Fruit fly (Drosophila melanogaster) whole organism, embryonic: Measurements from ENCODE around the gene SmydA-9.

Source experiments
- Atf3 ChIP-seq: fragments of 200-800 bp; sonication (Bioruptor generic); optimal IDR thresholded peaks from 3 replicates; lab custom pipeline; 2016; ENCODE audit warnings: missing biosample characterization, missing genetic modification characterization
- Atf6 ChIP-seq: fragments of 200-800 bp; sonication (Bioruptor generic); IDR thresholded peaks from 2 replicates; pipeline ENCODE4 v1.3.6; 2022; ENCODE audit warnings: missing biosample characterization, missing genetic modification characterization
- CG10366 ChIP-seq: fragments of 200-800 bp; sonication (Bioruptor generic); IDR thresholded peaks from 2 replicates; pipeline ENCODE4 v1.3.6; 2022; ENCODE audit warnings: missing biosample characterization, missing genetic modification characterization
- CG10565 ChIP-seq: fragments of 200-800 bp; sonication (Bioruptor generic); optimal IDR thresholded peaks from 3 replicates; lab custom pipeline; 2016; ENCODE audit warnings: missing biosample characterization, mild to moderate bottlenecking, missing genetic modification characterization
- CG10959 ChIP-seq: fragments of 200-800 bp; sonication (Bioruptor generic); IDR thresholded peaks from 2 replicates; pipeline ENCODE4 v1.3.6; 2022; ENCODE audit warnings: missing biosample characterization, missing genetic modification characterization
- CG11093 ChIP-seq: fragments of 200-800 bp; sonication (Bioruptor generic); IDR thresholded peaks from 3 replicates; pipeline ENCODE4 v1.3.6; 2022; ENCODE audit warnings: missing biosample characterization, missing genetic modification characterization
- CG12071 ChIP-seq: fragments of 200-800 bp; sonication (Bioruptor generic); optimal IDR thresholded peaks from 3 replicates; lab custom pipeline; 2018; ENCODE audit warnings: missing biosample characterization, mild to moderate bottlenecking, missing genetic modification characterization
- CG1233 ChIP-seq: fragments of 200-800 bp; sonication (Bioruptor generic); optimal IDR thresholded peaks from 4 replicates; lab custom pipeline; 2018; ENCODE audit warnings: missing biosample characterization, mild to moderate bottlenecking, missing genetic modification characterization
- CG12391 ChIP-seq: fragments of 200-800 bp; sonication (Bioruptor generic); optimal IDR thresholded peaks from 3 replicates; lab custom pipeline; 2018; ENCODE audit warnings: missing biosample characterization, mild to moderate bottlenecking, missing genetic modification characterization, moderate library complexity
- CG13296 ChIP-seq: fragments of 200-800 bp; sonication (Bioruptor generic); optimal IDR thresholded peaks from 3 replicates; lab custom pipeline; 2018; ENCODE audit warnings: missing biosample characterization, mild to moderate bottlenecking, missing genetic modification characterization
- CG13424 ChIP-seq: fragments of 200-800 bp; sonication (Bioruptor generic); optimal IDR thresholded peaks from 2 replicates; lab custom pipeline; 2019; ENCODE audit warnings: missing biosample characterization, mild to moderate bottlenecking, missing genetic modification characterization, moderate library complexity
- CG13624 ChIP-seq: fragments of 200-800 bp; sonication (Bioruptor generic); optimal IDR thresholded peaks from 2 replicates; lab custom pipeline; 2016; ENCODE audit warnings: missing biosample characterization, missing genetic modification characterization
- CG13894 ChIP-seq: fragments of 200-800 bp; sonication (Bioruptor generic); optimal IDR thresholded peaks from 3 replicates; lab custom pipeline; 2018; ENCODE audit warnings: missing biosample characterization, mild to moderate bottlenecking, missing genetic modification characterization, moderate library complexity
- CG14014 ChIP-seq: fragments of 200-800 bp; sonication (Bioruptor generic); IDR thresholded peaks from 2 replicates; pipeline ENCODE4 v1.3.6; 2022; ENCODE audit warnings: missing biosample characterization, missing genetic modification characterization
- CG1529 ChIP-seq: fragments of 200-800 bp; sonication (Bioruptor generic); optimal IDR thresholded peaks from 3 replicates; lab custom pipeline; 2018; ENCODE audit warnings: missing biosample characterization, missing genetic modification characterization
- CG15514 ChIP-seq: fragments of 200-800 bp; sonication (Bioruptor generic); optimal IDR thresholded peaks from 3 replicates; lab custom pipeline; 2017; ENCODE audit warnings: missing biosample characterization, missing genetic modification characterization, mild to moderate bottlenecking, moderate library complexity, missing genetic modification reagents
- CG2120 ChIP-seq: fragments of 200-800 bp; sonication (Bioruptor generic); optimal IDR thresholded peaks from 3 replicates; lab custom pipeline; 2016; ENCODE audit warnings: missing biosample characterization, missing genetic modification characterization
- CG2889 ChIP-seq: fragments of 200-800 bp; sonication (Bioruptor generic); IDR thresholded peaks from 3 replicates; pipeline ENCODE4 v1.3.6; 2022; ENCODE audit warnings: missing biosample characterization, missing genetic modification characterization
- CG31441 ChIP-seq: fragments of 200-800 bp; sonication (Bioruptor generic); IDR thresholded peaks from 2 replicates; pipeline ENCODE4 v1.3.6; 2022; ENCODE audit warnings: missing biosample characterization, missing genetic modification characterization
- CG3163 ChIP-seq: fragments of 200-800 bp; sonication (Bioruptor generic); optimal IDR thresholded peaks from 3 replicates; lab custom pipeline; 2016; ENCODE audit warnings: missing biosample characterization, missing genetic modification characterization
- CG32767 ChIP-seq: fragments of 200-800 bp; sonication (Bioruptor generic); IDR thresholded peaks from 2 replicates; pipeline ENCODE4 v1.3.6; 2022; ENCODE audit warnings: missing biosample characterization, missing genetic modification characterization
- CG33557 ChIP-seq: fragments of 200-800 bp; sonication (Bioruptor generic); optimal IDR thresholded peaks from 2 replicates; lab custom pipeline; 2019; ENCODE audit warnings: missing biosample characterization, mild to moderate bottlenecking, missing genetic modification characterization, moderate library complexity
- CG34422 ChIP-seq: fragments of 200-800 bp; sonication (Bioruptor generic); IDR thresholded peaks from 3 replicates; pipeline ENCODE4 v1.3.6; 2022; ENCODE audit warnings: missing biosample characterization, missing genetic modification characterization
- CG3726 ChIP-seq: fragments of 200-800 bp; sonication (Bioruptor generic); IDR thresholded peaks from 3 replicates; pipeline ENCODE4, ENCODE4 v1.3.6; 2022; ENCODE audit warnings: missing biosample characterization, missing genetic modification characterization
- CG6254 ChIP-seq: fragments of 200-800 bp; sonication (Bioruptor generic); optimal IDR thresholded peaks from 3 replicates; lab custom pipeline; 2017; ENCODE audit warnings: mild to moderate bottlenecking, missing biosample characterization, missing genetic modification reagents, missing genetic modification characterization
- CG6683 ChIP-seq: fragments of 200-800 bp; sonication (Bioruptor generic); optimal IDR thresholded peaks from 2 replicates; lab custom pipeline; 2017; ENCODE audit warnings: missing biosample characterization, mild to moderate bottlenecking, missing genetic modification characterization, missing genetic modification reagents
- CG6765 ChIP-seq: fragments of 200-800 bp; sonication (Bioruptor generic); optimal IDR thresholded peaks from 3 replicates; lab custom pipeline; 2017; ENCODE audit warnings: missing biosample characterization, mild to moderate bottlenecking, missing genetic modification characterization
- CG8388 ChIP-seq: fragments of 200-800 bp; sonication (Bioruptor generic); optimal IDR thresholded peaks from 2 replicates; lab custom pipeline; 2019; ENCODE audit warnings: missing biosample characterization, mild to moderate bottlenecking, missing genetic modification characterization, moderate library complexity
- CTCF ChIP-seq: fragments of 200-800 bp; sonication (Bioruptor generic); optimal IDR thresholded peaks from 2 replicates; lab custom pipeline; 2017; ENCODE audit warnings: missing biosample characterization, mild to moderate bottlenecking, missing genetic modification characterization, moderate library complexity
- Dfd ChIP-seq, 2 experiments: fragments of >200 bp; optimal IDR thresholded peaks; 2 replicates each; lab custom pipeline; 2017; ENCODE audit warnings: missing biosample characterization in 2 of 2, missing genetic modification characterization in 2 of 2
- Doc2 ChIP-seq: fragments of 200-800 bp; sonication (Bioruptor generic); IDR thresholded peaks from 2 replicates; pipeline ENCODE4 v1.3.6; 2022; ENCODE audit warnings: missing biosample characterization, missing genetic modification characterization
- H15 ChIP-seq: fragments of 200-800 bp; sonication (Bioruptor generic); IDR thresholded peaks from 3 replicates; pipeline ENCODE4 v1.3.6; 2022; ENCODE audit warnings: missing biosample characterization, missing genetic modification characterization
- Hr39 ChIP-seq: fragments of >200 bp; optimal IDR thresholded peaks from 2 replicates; lab custom pipeline; 2017
- Hr51 ChIP-seq, 2 experiments: fragments of 200-800 bp; sonication (Bioruptor generic); optimal IDR thresholded peaks; 2 replicates in 1 of 2; 3 replicates in 1 of 2; lab custom pipeline; 2016 to 2018; ENCODE audit warnings: missing biosample characterization in 2 of 2, missing genetic modification characterization in 2 of 2, mild to moderate bottlenecking in 1 of 2, moderate library complexity in 1 of 2
- Kr ChIP-seq: fragments of 200-800 bp; sonication (Bioruptor generic); optimal IDR thresholded peaks from 2 replicates; lab custom pipeline; 2017; ENCODE audit warnings: missing biosample characterization, mild to moderate bottlenecking, missing genetic modification characterization
- MESR4 ChIP-seq: fragments of 200-800 bp; sonication (Bioruptor generic); optimal IDR thresholded peaks from 2 replicates; lab custom pipeline; 2018; ENCODE audit warnings: missing biosample characterization, mild to moderate bottlenecking, missing genetic modification characterization, moderate library complexity
- Ravus ChIP-seq: fragments of 200-800 bp; sonication (Bioruptor generic); IDR thresholded peaks from 2 replicates; pipeline ENCODE4 v1.3.6; 2022; ENCODE audit warnings: missing biosample characterization, missing genetic modification characterization
- YL-1 ChIP-seq: fragments of 200-800 bp; sonication (Bioruptor generic); optimal IDR thresholded peaks from 3 replicates; lab custom pipeline; 2017; ENCODE audit warnings: missing biosample characterization, mild to moderate bottlenecking, missing genetic modification characterization
- al ChIP-seq: fragments of 200-800 bp; sonication (Bioruptor generic); IDR thresholded peaks from 2 replicates; pipeline ENCODE4 v1.3.6; 2022; ENCODE audit warnings: missing biosample characterization, missing genetic modification characterization
- bigmax ChIP-seq: fragments of 200-800 bp; sonication (Bioruptor generic); optimal IDR thresholded peaks from 2 replicates; lab custom pipeline; 2018; ENCODE audit warnings: missing biosample characterization, mild to moderate bottlenecking, missing genetic modification characterization
- cad ChIP-seq: fragments of >200 bp; optimal IDR thresholded peaks from 2 replicates; lab custom pipeline; 2017; ENCODE audit warnings: missing biosample characterization, missing genetic modification characterization
- en ChIP-seq: fragments of 200-800 bp; sonication (Bioruptor generic); optimal IDR thresholded peaks from 2 replicates; lab custom pipeline; 2016; ENCODE audit warnings: missing biosample characterization, missing genetic modification characterization
- gcm ChIP-seq: fragments of 200-800 bp; sonication (Bioruptor generic); optimal IDR thresholded peaks from 2 replicates; lab custom pipeline; 2019; ENCODE audit warnings: missing biosample characterization, mild to moderate bottlenecking, missing genetic modification characterization, moderate library complexity
- gem ChIP-seq: fragments of 200-800 bp; sonication (Bioruptor generic); optimal IDR thresholded peaks from 2 replicates; lab custom pipeline; 2019; ENCODE audit warnings: missing biosample characterization, mild to moderate bottlenecking, missing genetic modification characterization, moderate library complexity
- gt ChIP-seq: fragments of 200-800 bp; sonication (Bioruptor generic); IDR thresholded peaks from 2 replicates; pipeline ENCODE4 v1.3.6; 2022; ENCODE audit warnings: missing biosample characterization, missing genetic modification characterization
- ham ChIP-seq: fragments of 200-800 bp; sonication (Bioruptor generic); IDR thresholded peaks from 2 replicates; pipeline ENCODE4 v1.3.6; 2022; ENCODE audit warnings: missing biosample characterization, missing genetic modification characterization
- ranshi ChIP-seq: fragments of 200-800 bp; sonication (Bioruptor generic); IDR thresholded peaks from 2 replicates; pipeline ENCODE4 v1.3.6; 2022; ENCODE audit warnings: missing biosample characterization, missing genetic modification characterization
- seq ChIP-seq: fragments of 200-800 bp; sonication (Bioruptor generic); IDR thresholded peaks from 2 replicates; pipeline ENCODE4 v1.3.6; 2022; ENCODE audit warnings: missing biosample characterization, missing genetic modification characterization
- sna ChIP-seq: fragments of 200-800 bp; sonication (Bioruptor generic); IDR thresholded peaks from 2 replicates; pipeline ENCODE4 v1.3.6; 2022; ENCODE audit warnings: missing biosample characterization, missing genetic modification characterization; ENCODE audit not compliant: partially characterized antibody
- so ChIP-seq: fragments of 200-800 bp; sonication (Bioruptor generic); IDR thresholded peaks from 3 replicates; pipeline ENCODE4 v1.3.6; 2022; ENCODE audit warnings: missing biosample characterization, missing genetic modification characterization
- tna ChIP-seq: fragments of 200-800 bp; sonication (Bioruptor generic); IDR thresholded peaks from 2 replicates; pipeline ENCODE4 v1.3.6; 2022; ENCODE audit warnings: missing biosample characterization, missing genetic modification characterization; ENCODE audit not compliant: partially characterized antibody
- tup ChIP-seq: fragments of 200-800 bp; sonication (Bioruptor generic); optimal IDR thresholded peaks from 2 replicates; lab custom pipeline; 2016; ENCODE audit warnings: missing biosample characterization, mild to moderate bottlenecking, missing genetic modification characterization, moderate library complexity
- zen2 ChIP-seq: fragments of 200-800 bp; sonication (Bioruptor generic); IDR thresholded peaks from 3 replicates; pipeline ENCODE4 v1.3.6; 2022; ENCODE audit warnings: missing biosample characterization, missing genetic modification characterization; ENCODE audit not compliant: partially characterized antibody

The SmydA-9 gene

DNA sequence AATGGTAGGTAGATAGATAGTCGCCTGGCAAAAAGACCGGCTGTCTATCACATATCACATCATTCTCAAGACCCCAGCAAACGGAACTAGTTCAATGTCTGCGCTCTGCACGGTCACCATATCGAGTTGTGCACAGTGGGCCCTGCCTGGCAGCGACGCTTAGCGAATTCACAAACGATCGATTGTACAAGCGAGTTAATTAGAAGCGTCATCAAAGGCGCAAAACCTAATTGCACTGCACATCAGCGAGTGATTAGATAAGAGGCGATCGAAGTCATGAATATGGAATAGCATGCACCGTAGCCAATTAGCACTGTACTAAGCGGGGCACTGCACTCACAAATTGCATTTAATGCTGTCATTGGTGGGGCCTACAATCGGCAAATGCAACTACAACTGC, 9.7 kb upstream of the SmydA-9 start (continued):
- TF ChIP-seq Atf6 (GFP tag; lab: Robert Waterston, UW) (no peak), CG15514 (GFP tag; lab: Kevin White, UChicago) (peak; percentile 90), CG12071 (GFP tag; lab: Kevin White, UChicago) (no peak), Hr51 (GFP tag; optimal IDR thresholded peaks at IDR 0.05; lab: Kevin White, UChicago) (no peak), CG3163 (GFP tag; lab: Kevin White, UChicago) (no peak), CG6683 (GFP tag; lab: Kevin White, UChicago) (no peak), CG6765 (GFP tag; lab: Kevin White, UChicago) (no peak), CG1233 (GFP tag; lab: Kevin White, UChicago) (no peak), al (no peak), CG34422 (GFP tag; lab: Robert Waterston, UW) (peak; percentile 33; the same call in 1 of the 3 replicates), CG6254 (GFP tag; lab: Kevin White, UChicago) (no peak), CG32767 (GFP tag; lab: Robert Waterston, UW) (no peak; the same call in 1 of the 2 replicates), Atf3 (GFP tag; lab: Kevin White, UChicago) (no peak), H15 (no peak), CTCF (GFP tag; lab: Kevin White, UChicago) (no peak), Hr39 (lab: Kevin White, UChicago) (no peak), bigmax (GFP tag; lab: Kevin White, UChicago) (no peak), CG8388 (GFP tag; lab: Kevin White, UChicago) (peak; percentile 0), Ravus (GFP tag; lab: Robert Waterston, UW) (no peak), zen2 (no peak), CG13424 (tag; lab: Kevin White, UChicago) (no peak), tna (GFP tag; lab: Robert Waterston, UW) (no peak), CG33557 (GFP tag; lab: Kevin White, UChicago) (no peak), gt (no peak), ranshi (GFP tag; lab: Robert Waterston, UW) (peak; percentile 29; the same call in 1 of the 2 replicates), CG14014 (GFP tag; lab: Robert Waterston, UW) (no peak), CG11093 (peak; percentile 41; the same call in 1 of the 3 replicates), so (GFP tag; lab: Robert Waterston, UW) (no peak), gcm (GFP tag; lab: Kevin White, UChicago) (no peak), CG13894 (tag; lab: Kevin White, UChicago) (no peak), Doc2 (no peak), seq (no peak), CG31441 (GFP tag; lab: Robert Waterston, UW) (peak; percentile 16; the same call in 1 of the 2 replicates), Kr (GFP tag; lab: Kevin White, UChicago) (no peak), tup (GFP tag; lab: Kevin White, UChicago) (no peak), en (GFP tag; lab: Kevin White, UChicago) (no peak), CG1529 (GFP tag; lab: Kevin White, UChicago) (no peak), CG10565 (GFP tag; lab: Kevin White, UChicago) (no peak), cad (GFP tag; lab: Kevin White, UChicago) (no peak), CG3726 (GFP tag; lab: Robert Waterston, UW) (no peak), CG10959 (GFP tag; lab: Robert Waterston, UW) (no peak; the same call in 1 of the 2 replicates), Dfd (GFP tag; optimal IDR thresholded peaks at IDR 0.05; lab: Kevin White, UChicago) (no peak), CG13296 (GFP tag; lab: Kevin White, UChicago) (no peak), YL-1 (GFP tag; lab: Kevin White, UChicago) (no peak), ham (GFP tag; lab: Robert Waterston, UW) (no peak), CG12391 (tag; lab: Kevin White, UChicago) (peak; percentile 15), CG2120 (GFP tag; lab: Kevin White, UChicago) (no peak), MESR4 (no peak), CG13624 (GFP tag; lab: Kevin White, UChicago) (no peak), sna (GFP tag; lab: Robert Waterston, UW) (no peak), gem (tag; lab: Kevin White, UChicago) (peak; percentile 34), CG10366 (GFP tag; lab: Robert Waterston, UW) (no peak), CG2889 (GFP tag; lab: Robert Waterston, UW) (no peak)
